Worm (Caenorhabditis elegans): ENCODE measurements around the gene F01D5.1.

- TF ChIP-seq eor-1 (tag; optimal IDR thresholded peaks at IDR 0.05), result no peak
- no peak for TF ChIP-seq ceh-28 (tag; optimal IDR thresholded peaks at IDR 0.05)
Observed at ce11 chrII:13956529-13956928, 40.9 kb downstream of the F01D5.1 start.

Data from whole organism, L3 larva.